Fruit fly (Drosophila melanogaster): Measurements from ENCODE around the gene eIF2Bbeta.

DNA sequence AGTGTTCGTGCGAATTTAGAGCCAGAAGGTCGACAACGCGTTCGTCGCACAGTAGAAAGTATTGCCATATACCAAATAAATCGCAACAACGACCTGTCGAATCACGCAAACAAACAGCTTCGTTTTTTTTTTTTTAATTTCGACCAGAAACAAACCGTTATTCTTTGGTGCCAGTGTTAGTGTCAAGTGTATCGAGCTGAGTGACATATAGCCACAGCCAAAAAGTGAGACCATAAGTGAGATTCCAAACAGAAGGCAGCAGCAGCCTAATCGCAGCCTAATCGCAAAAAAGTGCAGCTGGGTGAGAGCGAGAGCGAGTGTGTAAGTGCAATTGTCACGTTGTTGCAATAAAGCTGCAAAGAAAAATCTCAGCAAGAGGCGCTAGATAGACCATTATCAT is 18.8 kb upstream of the eIF2Bbeta start, which contains the start of gene per:
- TF ChIP-seq shn (GFP tag; optimal IDR thresholded peaks at IDR 0.05) (no peak), ham (GFP tag; IDR thresholded peaks at IDR 0.05) (no peak), mam (GFP tag; optimal IDR thresholded peaks at IDR 0.05) (no peak), CG15073 (GFP tag; optimal IDR thresholded peaks at IDR 0.05) (no peak), Med (GFP tag) (no peak), Hmx (GFP tag; optimal IDR thresholded peaks at IDR 0.05) (no peak), psq (GFP tag; optimal IDR thresholded peaks at IDR 0.05) (no peak), Oli (tag; optimal IDR thresholded peaks at IDR 0.05) (no peak), CG11247 (GFP tag; IDR thresholded peaks at IDR 0.05) (no peak)
